Worm (Caenorhabditis elegans): Measurements from ENCODE around the gene F48F7.6.

The F48F7.6 gene

ce11 chrX:13934574-13934973 lies 43.1 kb upstream of the F48F7.6 start, which contains the start of gene elt-3:
TSS of gene elt-3 (plus strand) at chrX:13934874.
- TF ChIP-seq mab-5 (tag; optimal IDR thresholded peaks at IDR 0.05) (no peak), elt-1 (tag; optimal IDR thresholded peaks at IDR 0.05) (no peak), ceh-16 (tag; optimal IDR thresholded peaks at IDR 0.05) (no peak), crh-2 (tag; optimal IDR thresholded peaks at IDR 0.05) (no peak), nhr-21 (tag; optimal IDR thresholded peaks at IDR 0.05) (no peak), lin-11 (tag; optimal IDR thresholded peaks at IDR 0.05) (no peak), aly-2 (tag; optimal IDR thresholded peaks at IDR 0.05) (no peak), sem-4 (tag; optimal IDR thresholded peaks at IDR 0.05) (no peak), fos-1 (tag; optimal IDR thresholded peaks at IDR 0.05) (no peak), sma-3 (GFP tag; optimal IDR thresholded peaks at IDR 0.05) (no peak), nhr-129 (tag; optimal IDR thresholded peaks at IDR 0.05) (no peak), dmd-4 (tag; optimal IDR thresholded peaks at IDR 0.05) (no peak), egl-27 (tag; optimal IDR thresholded peaks at IDR 0.05) (no peak), nhr-25 (tag; optimal IDR thresholded peaks at IDR 0.05) (no peak), C34F6.9 (tag; optimal IDR thresholded peaks at IDR 0.05) (no peak), ztf-1 (GFP tag; conservative IDR thresholded peaks at IDR 0.05) (no peak), lin-13 (GFP tag; optimal IDR thresholded peaks at IDR 0.05) (no peak), snpc-4 (tag; optimal IDR thresholded peaks at IDR 0.05) (no peak), ZK546.5 (tag; optimal IDR thresholded peaks at IDR 0.05) (no peak), mdl-1 (tag; optimal IDR thresholded peaks at IDR 0.05) (no peak)

- TF ChIP-seq nhr-25 (tag; optimal IDR thresholded peaks at IDR 0.05): peak; percentile 20
- TF ChIP-seq sma-3 (GFP tag; optimal IDR thresholded peaks at IDR 0.05): peak; percentile 32
- TF ChIP-seq unc-55 (GFP tag; optimal IDR thresholded peaks at IDR 0.05): no peak
- TF ChIP-seq skn-1 (tag; optimal IDR thresholded peaks at IDR 0.05): no peak
- no peak for TF ChIP-seq gmeb-1 (tag; optimal IDR thresholded peaks at IDR 0.05)
- peak; percentile 46 for TF ChIP-seq crh-2 (tag; optimal IDR thresholded peaks at IDR 0.05)
- TF ChIP-seq blmp-1 (tag; optimal IDR thresholded peaks at IDR 0.05; ENCODE audit: insufficient read depth): peak; percentile 79
- no peak for TF ChIP-seq ztf-4 (tag; optimal IDR thresholded peaks at IDR 0.05)
- TF ChIP-seq nhr-21 (tag; optimal IDR thresholded peaks at IDR 0.05): peak; percentile 63
- TF ChIP-seq Y55F3AM.14 (GFP tag; optimal IDR thresholded peaks at IDR 0.05): no peak
- no peak for TF ChIP-seq nhr-237 (tag; optimal IDR thresholded peaks at IDR 0.05)
- TF ChIP-seq sma-9 (GFP tag; optimal IDR thresholded peaks at IDR 0.05): peak; percentile 22
- no peak for TF ChIP-seq sma-9 (tag; optimal IDR thresholded peaks at IDR 0.05)
- TF ChIP-seq nhr-129 (tag; optimal IDR thresholded peaks at IDR 0.05): peak; percentile 16
- TF ChIP-seq nhr-10 (tag; optimal IDR thresholded peaks at IDR 0.05): no peak
- no peak for TF ChIP-seq C34F6.9 (tag; optimal IDR thresholded peaks at IDR 0.05)
- no peak for TF ChIP-seq lsy-2 (tag; optimal IDR thresholded peaks at IDR 0.05)
- no peak for TF ChIP-seq mbf-1 (tag; optimal IDR thresholded peaks at IDR 0.05)
- peak; percentile 51 for TF ChIP-seq ceh-16 (tag; optimal IDR thresholded peaks at IDR 0.05)
Measured at ce11 chrX:13936719-13937118, 40.9 kb upstream of the F48F7.6 start.

- TF ChIP-seq mbf-1 (tag; optimal IDR thresholded peaks at IDR 0.05) (no peak), elt-3 (tag; optimal IDR thresholded peaks at IDR 0.05) (peak; percentile 59), lin-11 (tag; optimal IDR thresholded peaks at IDR 0.05) (no peak), fos-1 (tag; optimal IDR thresholded peaks at IDR 0.05) (peak; percentile 54), ztf-4 (tag; optimal IDR thresholded peaks at IDR 0.05) (no peak), skn-1 (tag; optimal IDR thresholded peaks at IDR 0.05) (no peak), lsy-2 (tag; optimal IDR thresholded peaks at IDR 0.05) (no peak), nhr-129 (tag; optimal IDR thresholded peaks at IDR 0.05) (no peak), ceh-82 (tag; optimal IDR thresholded peaks at IDR 0.05) (no peak), Y55F3AM.14 (GFP tag; optimal IDR thresholded peaks at IDR 0.05) (no peak), F13H6.1 (tag; optimal IDR thresholded peaks at IDR 0.05) (no peak), sem-4 (tag; optimal IDR thresholded peaks at IDR 0.05) (no peak), nhr-10 (tag; optimal IDR thresholded peaks at IDR 0.05) (no peak), crh-2 (tag; optimal IDR thresholded peaks at IDR 0.05) (peak; percentile 22), sma-3 (GFP tag; optimal IDR thresholded peaks at IDR 0.05) (peak; percentile 17), sma-9 (GFP tag; optimal IDR thresholded peaks at IDR 0.05) (peak; percentile 86), sma-9 (tag; optimal IDR thresholded peaks at IDR 0.05) (no peak)
Measured at ce11 chrX:13937350-13937749, 40.3 kb upstream of the F48F7.6 start.

ce11 chrX:13937910-13938309 lies 39.7 kb upstream of the F48F7.6 start:
- TF ChIP-seq lsy-2 (tag; optimal IDR thresholded peaks at IDR 0.05) (peak in 1 of 2 experiments; percentile 31), peb-1 (tag; optimal IDR thresholded peaks at IDR 0.05) (no peak), sma-3 (GFP tag; optimal IDR thresholded peaks at IDR 0.05) (no peak), nhr-21 (tag; optimal IDR thresholded peaks at IDR 0.05) (peak; percentile 33), ama-1 (optimal IDR thresholded peaks at IDR 0.05) (no peak), elt-3 (tag; optimal IDR thresholded peaks at IDR 0.05) (peak; percentile 9), nhr-237 (tag; optimal IDR thresholded peaks at IDR 0.05) (no peak)

All from whole organism, L2 larva.